Worm (Caenorhabditis elegans) whole organism, L2 larva: ENCODE results near the gene F07A11.4.

Source experiments
- ama-1 ChIP-seq: fragments of 150-350 bp; optimal IDR thresholded peaks from 2 replicates; lab custom pipeline; 2018; ENCODE audit warnings: inconsistent platforms
- dmd-4 ChIP-seq: sonication (generic microtip); optimal IDR thresholded peaks from 2 replicates; lab custom pipeline; 2017; ENCODE audit warnings: missing biosample characterization, missing genetic modification characterization
- egl-27 ChIP-seq: sonication (generic microtip); optimal IDR thresholded peaks from 3 replicates; lab custom pipeline; 2017; ENCODE audit warnings: missing biosample characterization, missing genetic modification reagents, missing genetic modification characterization
- elt-3 ChIP-seq: sonication (generic microtip); optimal IDR thresholded peaks from 2 replicates; lab custom pipeline; 2017; ENCODE audit warnings: missing biosample characterization, missing genetic modification characterization
- fos-1 ChIP-seq: fragments of 150-350 bp; optimal IDR thresholded peaks from 2 replicates; lab custom pipeline; 2014; ENCODE audit warnings: missing biosample characterization, missing genetic modification characterization
- lin-11 ChIP-seq: fragments of 150-350 bp; sonication (generic microtip); optimal IDR thresholded peaks from 2 replicates; lab custom pipeline; 2014; ENCODE audit warnings: missing biosample characterization, missing genetic modification characterization, inconsistent platforms, mixed read lengths
- lin-13 ChIP-seq: fragments of 150-350 bp; optimal IDR thresholded peaks from 2 replicates; lab custom pipeline; 2014; ENCODE audit warnings: missing biosample characterization, missing genetic modification reagents, missing genetic modification characterization
- nhr-11 ChIP-seq: fragments of 150-350 bp; optimal IDR thresholded peaks from 2 replicates; lab custom pipeline; 2014; ENCODE audit warnings: missing biosample characterization, missing genetic modification characterization
- nhr-12 ChIP-seq: fragments of 150-350 bp; optimal IDR thresholded peaks from 2 replicates; lab custom pipeline; 2014; ENCODE audit warnings: missing biosample characterization, missing genetic modification characterization
- peb-1 ChIP-seq: fragments of 150-350 bp; optimal IDR thresholded peaks from 2 replicates; lab custom pipeline; 2014; ENCODE audit warnings: missing biosample characterization, missing genetic modification characterization
- unc-39 ChIP-seq: fragments of 150-350 bp; optimal IDR thresholded peaks from 2 replicates; lab custom pipeline; 2014; ENCODE audit warnings: missing biosample characterization, missing genetic modification characterization
- ztf-4 ChIP-seq: fragments of 150-350 bp; optimal IDR thresholded peaks from 2 replicates; lab custom pipeline; 2014; ENCODE audit warnings: missing biosample characterization, missing genetic modification characterization

DNA sequence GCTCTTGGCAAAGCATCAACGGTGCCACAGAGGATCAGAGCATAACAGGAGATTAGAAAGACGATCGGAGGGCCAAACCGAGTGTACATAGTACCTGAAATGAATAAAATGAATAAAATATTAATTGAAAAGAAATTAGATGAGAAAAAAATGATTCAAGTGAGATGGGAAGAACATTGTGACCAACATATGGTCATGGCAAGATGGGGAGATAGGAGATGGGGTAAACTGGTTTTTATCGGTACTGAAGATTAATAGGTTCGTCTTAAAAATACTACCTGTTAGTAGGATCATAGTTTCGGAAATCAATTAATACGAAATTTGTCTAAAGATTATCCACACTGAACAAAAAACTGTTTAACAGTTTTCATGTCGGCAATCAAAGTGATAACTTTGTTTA, 56.3 kb downstream of the F07A11.4 start, which contains the start of gene nep-1:
- TF ChIP-seq lin-11 (tag; lab: Kevin White, UChicago) (no peak), ztf-4 (tag; lab: Kevin White, UChicago) (no peak), nhr-11 (tag; lab: Kevin White, UChicago) (no peak), lin-13 (no peak), fos-1 (no peak), nhr-12 (tag; lab: Kevin White, UChicago) (no peak), peb-1 (tag; lab: Kevin White, UChicago) (no peak), egl-27 (tag; lab: Kevin White, UChicago) (no peak), elt-3 (tag; lab: Kevin White, UChicago) (no peak), unc-39 (tag; lab: Kevin White, UChicago) (no peak), ama-1 (lab: Kevin White, UChicago) (no peak), dmd-4 (tag; lab: Kevin White, UChicago) (no peak)
